Worm (Caenorhabditis elegans): ENCODE measurements around the gene ndus-8.

- no peak for TF ChIP-seq tab-1 (GFP tag; IDR thresholded peaks at IDR 0.05)
- TF ChIP-seq ref-1 (GFP tag; conservative IDR thresholded peaks at IDR 0.05), result no peak
- TF ChIP-seq flt-1 (GFP tag; IDR thresholded peaks at IDR 0.05), result no peak
- TF ChIP-seq cog-1 (tag; optimal IDR thresholded peaks at IDR 0.05), result no peak
- no peak for TF ChIP-seq klf-2 (GFP tag; conservative IDR thresholded peaks at IDR 0.05)
- no peak for TF ChIP-seq ztf-29 (GFP tag; IDR thresholded peaks at IDR 0.05)
Observed at ce11 chrIII:7209721-7210120, 24.3 kb downstream of the ndus-8 start, which contains the start of gene R151.2.

Data from whole organism, midembryonic.